Worm (Caenorhabditis elegans) whole organism, young adult: ENCODE results near the gene F54H12.5.

Experiments
- B0261.1 ChIP-seq: sonication (generic microtip); optimal IDR thresholded peaks from 2 replicates; lab custom pipeline; 2016; ENCODE audit warnings: mild to moderate bottlenecking, missing genetic modification characterization, moderate library complexity, missing compliant biosample characterization
- B0336.3 ChIP-seq: fragments of 200-800 bp; sonication (Bioruptor generic); IDR thresholded peaks from 2 replicates; pipeline ENCODE4 v1.3.6; 2022; ENCODE audit warnings: missing genetic modification characterization, missing compliant biosample characterization
- D2030.7 ChIP-seq: fragments of 200-800 bp; sonication (Bioruptor generic); IDR thresholded peaks from 2 replicates; pipeline ENCODE4 v1.3.6; 2022; ENCODE audit warnings: missing genetic modification reagents, missing genetic modification characterization, missing compliant biosample characterization
- F39B2.1 ChIP-seq: fragments of 200-800 bp; sonication (Bioruptor generic); IDR thresholded peaks from 2 replicates; pipeline ENCODE4 v1.3.6; 2022; ENCODE audit warnings: missing genetic modification reagents, missing genetic modification characterization, missing compliant biosample characterization
- F49E8.2 ChIP-seq: sonication (generic microtip); optimal IDR thresholded peaks from 3 replicates; lab custom pipeline; 2017; ENCODE audit warnings: missing genetic modification characterization, mild to moderate bottlenecking, missing compliant biosample characterization, antibody characterized with exemption, moderate library complexity; ENCODE audit not compliant: insufficient read depth
- T07F8.4 ChIP-seq: sonication (generic microtip); optimal IDR thresholded peaks from 2 replicates; lab custom pipeline; 2016; ENCODE audit warnings: mild to moderate bottlenecking, missing genetic modification characterization, moderate library complexity, missing compliant biosample characterization
- Y53F4B.3 ChIP-seq: fragments of 200-800 bp; sonication (Bioruptor generic); IDR thresholded peaks from 2 replicates; pipeline ENCODE4 v1.3.6; 2022; ENCODE audit warnings: missing genetic modification reagents, missing genetic modification characterization, missing compliant biosample characterization
- Y67H2A.10 ChIP-seq: fragments of 200-800 bp; sonication (Bioruptor generic); conservative IDR thresholded peaks from 2 replicates; pipeline ENCODE4 v1.3.6; 2022; ENCODE audit warnings: missing genetic modification reagents, missing genetic modification characterization, missing compliant biosample characterization
- Y79H2A.3 ChIP-seq: fragments of 200-800 bp; sonication (Bioruptor generic); conservative IDR thresholded peaks from 2 replicates; pipeline ENCODE4 v1.3.6; 2022; ENCODE audit warnings: missing genetic modification reagents, missing genetic modification characterization, missing compliant biosample characterization
- Y95B8A.8 ChIP-seq: fragments of 200-800 bp; sonication (Bioruptor generic); IDR thresholded peaks from 2 replicates; pipeline ENCODE4 v1.3.6; 2022; ENCODE audit warnings: missing genetic modification reagents, missing genetic modification characterization, missing compliant biosample characterization
- ama-1 ChIP-seq, 3 experiments: fragments of 150-350 bp in 1 of 3; sonication (generic microtip) in 2 of 3; optimal IDR thresholded peaks; 2 replicates each; lab custom pipeline; 2014 to 2018; ENCODE audit warnings: missing biosample characterization in 2 of 3, missing genetic modification characterization in 2 of 3, missing genetic modification reagents in 2 of 3
- athp-1 ChIP-seq: sonication (generic microtip); optimal IDR thresholded peaks from 2 replicates; lab custom pipeline; 2017; ENCODE audit warnings: mild to moderate bottlenecking, missing genetic modification characterization, missing compliant biosample characterization
- attf-3 ChIP-seq: fragments of 200-800 bp; sonication (Bioruptor generic); conservative IDR thresholded peaks from 2 replicates; pipeline ENCODE4 v1.3.6; 2022; ENCODE audit warnings: missing genetic modification reagents, missing genetic modification characterization, missing compliant biosample characterization
- attf-5 ChIP-seq: fragments of 200-800 bp; sonication (Bioruptor generic); optimal IDR thresholded peaks from 2 replicates; lab custom pipeline; 2018; ENCODE audit warnings: mild to moderate bottlenecking, missing genetic modification characterization, missing compliant biosample characterization
- attf-6 ChIP-seq: fragments of 200-800 bp; sonication (Bioruptor generic); IDR thresholded peaks from 2 replicates; pipeline ENCODE4 v1.3.6; 2022; ENCODE audit warnings: missing genetic modification reagents, missing genetic modification characterization, missing compliant biosample characterization
- ceh-100 ChIP-seq: fragments of 200-800 bp; sonication (Bioruptor generic); IDR thresholded peaks from 2 replicates; pipeline ENCODE4 v1.3.6; 2022; ENCODE audit warnings: missing genetic modification reagents, missing genetic modification characterization, missing compliant biosample characterization
- ceh-79 ChIP-seq: sonication (generic microtip); optimal IDR thresholded peaks from 2 replicates; lab custom pipeline; 2017; ENCODE audit warnings: mild to moderate bottlenecking, missing genetic modification characterization, missing compliant biosample characterization
- ceh-91 ChIP-seq: fragments of 200-800 bp; sonication (Bioruptor generic); IDR thresholded peaks from 2 replicates; pipeline ENCODE4 v1.3.6; 2022; ENCODE audit warnings: missing genetic modification reagents, missing genetic modification characterization, missing compliant biosample characterization
- chd-7 ChIP-seq: sonication (generic microtip); optimal IDR thresholded peaks from 2 replicates; lab custom pipeline; 2016; ENCODE audit warnings: mild to moderate bottlenecking, missing genetic modification characterization, moderate library complexity, missing compliant biosample characterization
- ekl-4 ChIP-seq: fragments of 200-800 bp; sonication (Bioruptor generic); IDR thresholded peaks from 2 replicates; pipeline ENCODE4 v1.3.6; 2022; ENCODE audit warnings: missing genetic modification reagents, missing genetic modification characterization, missing compliant biosample characterization
- hlh-12 ChIP-seq: sonication (generic microtip); optimal IDR thresholded peaks from 2 replicates; lab custom pipeline; 2016; ENCODE audit warnings: missing genetic modification characterization, missing compliant biosample characterization
- hlh-26 ChIP-seq: fragments of 200-800 bp; sonication (Bioruptor generic); conservative IDR thresholded peaks from 2 replicates; pipeline ENCODE4 v1.3.6; 2022; ENCODE audit warnings: missing genetic modification reagents, missing genetic modification characterization, missing compliant biosample characterization
- hmg-1.2 ChIP-seq: fragments of 200-800 bp; sonication (Bioruptor generic); IDR thresholded peaks from 2 replicates; pipeline ENCODE4 v1.3.6; 2022; ENCODE audit warnings: missing genetic modification reagents, missing genetic modification characterization, missing compliant biosample characterization
- hmg-20 ChIP-seq: fragments of 200-800 bp; sonication (Bioruptor generic); IDR thresholded peaks from 2 replicates; pipeline ENCODE4 v1.3.6; 2022; ENCODE audit warnings: missing genetic modification reagents, missing genetic modification characterization, missing compliant biosample characterization
- hsf-1 ChIP-seq: fragments of 200-800 bp; sonication (Bioruptor generic); IDR thresholded peaks from 2 replicates; pipeline ENCODE4 v1.3.6; 2022; ENCODE audit warnings: missing genetic modification reagents, missing genetic modification characterization, missing compliant biosample characterization
- lin-26 ChIP-seq: fragments of 200-800 bp; sonication (Bioruptor generic); IDR thresholded peaks from 2 replicates; pipeline ENCODE4 v1.3.6; 2022; ENCODE audit warnings: missing genetic modification reagents, missing genetic modification characterization, missing compliant biosample characterization
- lin-40 ChIP-seq: sonication (generic microtip); optimal IDR thresholded peaks from 2 replicates; lab custom pipeline; 2016; ENCODE audit warnings: missing genetic modification characterization, mild to moderate bottlenecking, missing compliant biosample characterization, missing genotype, missing genetic modification reagents
- lin-54 ChIP-seq: fragments of 200-800 bp; sonication (Bioruptor generic); optimal IDR thresholded peaks from 2 replicates; lab custom pipeline; 2018; ENCODE audit warnings: mild to moderate bottlenecking, missing genetic modification characterization, missing compliant biosample characterization
- lir-1 ChIP-seq: fragments of 200-800 bp; sonication (Bioruptor generic); conservative IDR thresholded peaks from 2 replicates; pipeline ENCODE4 v1.3.6; 2022; ENCODE audit warnings: missing genetic modification reagents, missing genetic modification characterization, missing compliant biosample characterization
- lsl-1 ChIP-seq: fragments of 200-800 bp; sonication (Bioruptor generic); optimal IDR thresholded peaks from 2 replicates; lab custom pipeline; 2018; ENCODE audit warnings: mild to moderate bottlenecking, missing genetic modification characterization, moderate library complexity, missing compliant biosample characterization
- lsy-27 ChIP-seq: sonication (generic microtip); optimal IDR thresholded peaks from 2 replicates; lab custom pipeline; 2017; ENCODE audit warnings: missing genetic modification characterization, mild to moderate bottlenecking, missing compliant biosample characterization, antibody characterized with exemption, missing genotype, borderline replicate concordance; ENCODE audit not compliant: insufficient read depth
- madf-8 ChIP-seq: fragments of 200-800 bp; sonication (Bioruptor generic); conservative IDR thresholded peaks from 2 replicates; pipeline ENCODE4 v1.3.6; 2022; ENCODE audit warnings: missing genetic modification reagents, missing genetic modification characterization, missing compliant biosample characterization
- mel-28 ChIP-seq: sonication (generic microtip); optimal IDR thresholded peaks from 2 replicates; lab custom pipeline; 2016; ENCODE audit warnings: borderline replicate concordance, mild to moderate bottlenecking, missing genetic modification characterization, missing compliant biosample characterization
- nhr-120 ChIP-seq: fragments of 200-800 bp; sonication (Bioruptor generic); IDR thresholded peaks from 2 replicates; pipeline ENCODE4 v1.3.6; 2022; ENCODE audit warnings: missing genetic modification characterization, missing compliant biosample characterization
- nhr-179 ChIP-seq: sonication (generic microtip); optimal IDR thresholded peaks from 2 replicates; lab custom pipeline; 2016; ENCODE audit warnings: mild to moderate bottlenecking, missing genetic modification characterization, missing compliant biosample characterization
- nhr-27 ChIP-seq: fragments of 200-800 bp; sonication (Bioruptor generic); optimal IDR thresholded peaks from 2 replicates; lab custom pipeline; 2018; ENCODE audit warnings: mild to moderate bottlenecking, missing genetic modification characterization, moderate library complexity, missing compliant biosample characterization
- pbrm-1 ChIP-seq: fragments of 200-800 bp; sonication (Bioruptor generic); IDR thresholded peaks from 2 replicates; pipeline ENCODE4 v1.3.6; 2022; ENCODE audit warnings: missing genetic modification reagents, missing genetic modification characterization, missing compliant biosample characterization
- rcor-1 ChIP-seq: fragments of 200-800 bp; sonication (Bioruptor generic); IDR thresholded peaks from 2 replicates; pipeline ENCODE4 v1.3.6; 2022; ENCODE audit warnings: missing genetic modification reagents, missing genetic modification characterization, missing compliant biosample characterization
- rpc-1 ChIP-seq, 2 experiments: fragments of 150-350 bp in 1 of 2; sonication (generic microtip) in 1 of 2; optimal IDR thresholded peaks; 2 replicates each; lab custom pipeline; 2014 to 2018; ENCODE audit warnings: missing biosample characterization in 1 of 2, missing genetic modification characterization in 1 of 2, missing genetic modification reagents in 1 of 2, missing genotype in 1 of 2
- snpc-3.4 ChIP-seq: sonication (generic microtip); optimal IDR thresholded peaks from 2 replicates; lab custom pipeline; 2017; ENCODE audit warnings: missing genetic modification characterization, mild to moderate bottlenecking, missing compliant biosample characterization, antibody characterized with exemption, moderate library complexity, missing genotype, missing genetic modification reagents
- tlf-1 ChIP-seq: fragments of 200-800 bp; sonication (Bioruptor generic); optimal IDR thresholded peaks from 2 replicates; lab custom pipeline; 2018; ENCODE audit warnings: mild to moderate bottlenecking, missing genetic modification characterization, missing compliant biosample characterization
- zim-3 ChIP-seq: sonication (generic microtip); optimal IDR thresholded peaks from 2 replicates; lab custom pipeline; 2017; ENCODE audit warnings: mild to moderate bottlenecking, missing genetic modification characterization, moderate library complexity, missing compliant biosample characterization
- ztf-18 ChIP-seq: sonication (generic microtip); optimal IDR thresholded peaks from 2 replicates; lab custom pipeline; 2016; ENCODE audit warnings: missing genotype, mild to moderate bottlenecking, missing genetic modification characterization, missing compliant biosample characterization
- ztf-22 ChIP-seq: fragments of 200-800 bp; sonication (Bioruptor generic); optimal IDR thresholded peaks from 2 replicates; lab custom pipeline; 2018; ENCODE audit warnings: mild to moderate bottlenecking, missing genetic modification characterization, moderate library complexity, missing compliant biosample characterization
- ztf-25 ChIP-seq: fragments of 200-800 bp; sonication (Bioruptor generic); IDR thresholded peaks from 2 replicates; pipeline ENCODE4 v1.3.6; 2022; ENCODE audit warnings: missing genetic modification reagents, missing genetic modification characterization, missing compliant biosample characterization
- ztf-26 ChIP-seq: sonication (generic microtip); optimal IDR thresholded peaks from 2 replicates; lab custom pipeline; 2017; ENCODE audit warnings: missing genetic modification characterization, missing compliant biosample characterization
- ztf-3 ChIP-seq: fragments of 200-800 bp; sonication (Bioruptor generic); optimal IDR thresholded peaks from 2 replicates; lab custom pipeline; 2018; ENCODE audit warnings: mild to moderate bottlenecking, missing genetic modification characterization, missing compliant biosample characterization

Gene F54H12.5

DNA sequence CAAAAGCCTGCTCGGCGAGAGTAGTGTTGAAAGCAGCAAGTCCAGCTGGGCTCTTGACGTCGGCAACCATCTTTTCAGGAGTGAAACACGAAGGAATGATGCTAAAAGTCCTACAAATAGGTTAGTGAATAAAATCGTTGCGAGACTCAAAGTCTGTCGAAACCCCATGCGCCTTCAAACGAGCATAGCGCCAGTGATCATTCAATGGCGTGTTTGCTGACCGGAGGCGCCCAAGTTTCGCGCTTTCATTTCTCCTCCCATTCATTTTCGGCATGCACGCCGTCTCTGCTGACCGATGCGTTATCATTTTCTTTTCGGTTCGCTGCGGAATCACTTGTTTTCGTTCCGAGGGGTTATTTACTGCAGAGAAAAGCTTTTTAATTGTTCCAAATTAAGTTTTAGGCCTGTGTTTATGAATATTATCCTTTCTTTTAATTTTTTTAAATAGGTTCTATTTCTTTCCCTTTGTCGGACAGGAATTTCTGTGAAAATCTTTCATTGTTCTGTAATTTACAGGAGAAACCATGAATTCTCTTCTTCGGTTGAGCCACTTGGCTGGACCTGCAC is 1.3 kb upstream of the F54H12.5 start, which contains the start of the genes eef-1B.1 and aco-2:
TSS of gene eef-1B.1 (minus strand) at position 186 of the 567 bp plus-strand sequence.
TSS of gene aco-2 (plus strand) at position 517 of the 567 bp plus-strand sequence.
- TF ChIP-seq hlh-26 (GFP tag; lab: Robert Waterston, UW) (no peak), nhr-120 (GFP tag; lab: Robert Waterston, UW) (no peak), chd-7 (no peak), T07F8.4 (tag; lab: Kevin White, UChicago) (no peak), lsl-1 (GFP tag; lab: Kevin White, UChicago) (peak; percentile 72), hmg-20 (GFP tag; lab: Robert Waterston, UW) (no peak), ztf-25 (GFP tag; lab: Robert Waterston, UW) (no peak), Y53F4B.3 (no peak), hsf-1 (GFP tag; lab: Robert Waterston, UW) (no peak), snpc-3.4 (tag; lab: Kevin White, UChicago) (no peak), lin-54 (GFP tag; lab: Kevin White, UChicago) (peak; percentile 86), B0261.1 (tag; lab: Kevin White, UChicago) (no peak), zim-3 (tag; lab: Kevin White, UChicago) (no peak), ceh-100 (GFP tag; lab: Robert Waterston, UW) (peak; percentile 68), pbrm-1 (peak; percentile 81), ceh-79 (tag; lab: Kevin White, UChicago) (no peak), ekl-4 (GFP tag; lab: Robert Waterston, UW) (peak; percentile 87), lsy-27 (tag; lab: Kevin White, UChicago) (no peak), madf-8 (GFP tag; lab: Robert Waterston, UW) (peak; percentile 56; the same call in 1 of the 2 replicates), B0336.3 (GFP tag; lab: Robert Waterston, UW) (peak; percentile 70; the same call in 1 of the 2 replicates), rcor-1 (peak; percentile 67), athp-1 (tag; lab: Kevin White, UChicago) (peak; percentile 3), tlf-1 (GFP tag; lab: Kevin White, UChicago) (peak; percentile 78), attf-5 (peak; percentile 88), lin-40 (tag; lab: Kevin White, UChicago) (peak; percentile 84), F49E8.2 (no peak), Y95B8A.8 (GFP tag; lab: Robert Waterston, UW) (peak; percentile 64; the same call in 1 of the 2 replicates), ama-1 (optimal IDR thresholded peaks at IDR 0.05; lab: Kevin White, UChicago) (peak; percentile 33), ama-1 (GFP tag; optimal IDR thresholded peaks at IDR 0.05; lab: Kevin White, UChicago) (no peak), D2030.7 (GFP tag; lab: Robert Waterston, UW) (peak; percentile 56), ceh-91 (GFP tag; lab: Robert Waterston, UW) (no peak), mel-28 (no peak), Y67H2A.10 (no peak), lin-26 (GFP tag; lab: Robert Waterston, UW) (no peak), ztf-3 (GFP tag; lab: Kevin White, UChicago) (no peak), ztf-18 (tag; lab: Kevin White, UChicago) (peak; percentile 98), nhr-179 (tag; lab: Kevin White, UChicago) (no peak), attf-6 (GFP tag; lab: Robert Waterston, UW) (no peak), lir-1 (GFP tag; lab: Robert Waterston, UW) (peak; percentile 42; the same call in 1 of the 2 replicates), hlh-12 (tag; lab: Kevin White, UChicago) (no peak), hmg-1.2 (peak; percentile 55), ztf-26 (tag; lab: Kevin White, UChicago) (peak; percentile 74), ztf-22 (no peak), F39B2.1 (GFP tag; lab: Robert Waterston, UW) (no peak), attf-3 (GFP tag; lab: Robert Waterston, UW) (peak; percentile 72), nhr-27 (tag; lab: Kevin White, UChicago) (no peak), rpc-1 (optimal IDR thresholded peaks at IDR 0.05; lab: Kevin White, UChicago) (no peak), rpc-1 (tag; optimal IDR thresholded peaks at IDR 0.05; lab: Kevin White, UChicago) (no peak), Y79H2A.3 (GFP tag; lab: Robert Waterston, UW) (no peak)
